Fruit fly (Drosophila melanogaster): ENCODE results near the gene CG10877.

Gene CG10877

DNA sequence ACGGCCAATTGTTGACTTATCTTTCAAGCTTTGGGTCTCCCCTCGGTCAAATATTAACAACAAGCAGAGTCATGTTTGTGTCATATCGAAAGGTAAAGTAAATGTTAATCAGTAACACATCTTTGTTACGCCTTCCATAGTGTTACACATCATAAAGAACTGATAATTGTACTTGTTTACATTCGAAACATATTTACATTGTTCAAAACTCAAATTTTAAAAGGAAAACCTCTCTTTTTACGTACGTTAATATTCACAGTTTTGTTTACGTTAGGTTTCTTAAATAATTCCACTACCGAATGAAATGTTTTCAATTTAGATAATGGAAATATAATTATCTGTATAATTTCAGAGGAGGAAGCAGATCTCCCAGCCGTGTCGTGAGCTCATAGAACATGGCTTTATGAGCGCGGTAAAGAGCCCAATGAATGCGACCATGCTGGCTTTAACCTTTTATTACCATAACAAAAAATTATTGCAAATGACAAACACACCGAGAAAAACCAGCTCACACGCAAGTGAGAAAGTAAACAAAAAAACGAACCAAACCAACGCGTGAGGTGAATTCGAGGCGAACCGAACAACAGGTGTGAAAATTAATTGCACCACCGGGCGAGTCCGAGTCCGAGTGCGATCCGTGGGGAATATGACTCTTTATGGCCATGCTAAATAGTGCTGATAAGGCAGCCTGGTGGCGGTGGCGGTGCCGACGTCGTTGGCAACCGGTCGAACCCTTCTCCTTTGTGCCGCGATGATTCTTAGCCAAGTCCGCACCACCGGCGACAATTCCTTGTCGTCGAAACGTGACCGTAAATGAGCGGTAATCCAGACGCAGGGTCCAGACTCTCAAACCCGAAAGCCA, 21.4 kb downstream of the CG10877 start (continued):
- TF ChIP-seq CG15601 (tag; optimal IDR thresholded peaks at IDR 0.05), result peak; percentile 81
- TF ChIP-seq Ssrp (tag; optimal IDR thresholded peaks at IDR 0.05), result no peak
- TF ChIP-seq Hsf (GFP tag; optimal IDR thresholded peaks at IDR 0.05), result no peak
- TF ChIP-seq scrt (GFP tag; optimal IDR thresholded peaks at IDR 0.05), result peak; percentile 47
- peak; percentile 56; the same call in 1 of the 3 replicates for TF ChIP-seq CG11695 (GFP tag; IDR thresholded peaks at IDR 0.05)
- TF ChIP-seq Awh (GFP tag; IDR thresholded peaks at IDR 0.05), result peak; percentile 74
- peak; percentile 33 for TF ChIP-seq Sox102F (GFP tag; optimal IDR thresholded peaks at IDR 0.05)
- no peak for TF ChIP-seq esg (GFP tag; conservative IDR thresholded peaks at IDR 0.05)
- TF ChIP-seq Blimp-1 (GFP tag; optimal IDR thresholded peaks at IDR 0.05), result peak; percentile 52
- TF ChIP-seq croc (GFP tag; conservative IDR thresholded peaks at IDR 0.05), result no peak
- TF ChIP-seq dmrt99B (tag; optimal IDR thresholded peaks at IDR 0.05), result no peak
- TF ChIP-seq dati (GFP tag; IDR thresholded peaks at IDR 0.05), result no peak
- TF ChIP-seq NfI (GFP tag; optimal IDR thresholded peaks at IDR 0.05), result no peak
- no peak for TF ChIP-seq CG42726 (GFP tag; IDR thresholded peaks at IDR 0.05; ENCODE audit: partially characterized antibody)
- TF ChIP-seq Oaz (GFP tag; IDR thresholded peaks at IDR 0.05), result no peak
- TF ChIP-seq Fer2 (tag; optimal IDR thresholded peaks at IDR 0.05), result peak; percentile 18
- TF ChIP-seq sug (tag; optimal IDR thresholded peaks at IDR 0.05), result peak; percentile 42
- TF ChIP-seq dan (GFP tag; IDR thresholded peaks at IDR 0.05), result no peak
- peak; percentile 4 for TF ChIP-seq CG12236 (GFP tag; optimal IDR thresholded peaks at IDR 0.05)
- peak; percentile 15 for TF ChIP-seq Dek (tag; optimal IDR thresholded peaks at IDR 0.05)
- no peak for TF ChIP-seq CG9797 (GFP tag; optimal IDR thresholded peaks at IDR 0.05)
- TF ChIP-seq Fer1 (GFP tag; optimal IDR thresholded peaks at IDR 0.05), result peak; percentile 4
- TF ChIP-seq CG17361 (GFP tag; IDR thresholded peaks at IDR 0.05), result peak; percentile 42; the same call in 2 of the 3 replicates
- no peak for TF ChIP-seq D (optimal IDR thresholded peaks at IDR 0.05)
- peak; percentile 58 for TF ChIP-seq D (GFP tag; optimal IDR thresholded peaks at IDR 0.05)
- TF ChIP-seq CG13775 (GFP tag; optimal IDR thresholded peaks at IDR 0.05), result no peak
- TF ChIP-seq CG4617 (GFP tag; optimal IDR thresholded peaks at IDR 0.05; ENCODE audit: borderline replicate concordance), result no peak
- TF ChIP-seq CG15073 (GFP tag; optimal IDR thresholded peaks at IDR 0.05), result no peak
- no peak for TF ChIP-seq Tbp (GFP tag; optimal IDR thresholded peaks at IDR 0.05)
- TF ChIP-seq gcm2 (GFP tag; optimal IDR thresholded peaks at IDR 0.05), result no peak
- TF ChIP-seq salm (tag; optimal IDR thresholded peaks at IDR 0.05), result peak; percentile 4
- TF ChIP-seq CG4707 (GFP tag; optimal IDR thresholded peaks at IDR 0.05), result peak; percentile 60
- TF ChIP-seq Sry-δ (GFP tag; optimal IDR thresholded peaks at IDR 0.05), result no peak
- TF ChIP-seq ewg (GFP tag; optimal IDR thresholded peaks at IDR 0.05), result no peak
- TF ChIP-seq Ptx1 (GFP tag; IDR thresholded peaks at IDR 0.05), result no peak
- no peak for TF ChIP-seq CG13894 (tag; optimal IDR thresholded peaks at IDR 0.05)
- no peak for TF ChIP-seq Chrac-16 (GFP tag; optimal IDR thresholded peaks at IDR 0.05)
- TF ChIP-seq Ets97D (GFP tag; optimal IDR thresholded peaks at IDR 0.05), result no peak
- TF ChIP-seq sr (GFP tag; IDR thresholded peaks at IDR 0.05), result no peak
- peak; percentile 67; the same call in 1 of the 2 replicates for TF ChIP-seq chm (GFP tag; IDR thresholded peaks at IDR 0.05)
- TF ChIP-seq disco-r (GFP tag; optimal IDR thresholded peaks at IDR 0.05), result peak; percentile 21
- TF ChIP-seq gem (tag; optimal IDR thresholded peaks at IDR 0.05), result peak; percentile 67
- peak; percentile 11 for TF ChIP-seq cwo (GFP tag; optimal IDR thresholded peaks at IDR 0.05)
- TF ChIP-seq maf-S (GFP tag; optimal IDR thresholded peaks at IDR 0.05), result peak; percentile 15
- no peak for TF ChIP-seq CG30020 (tag; optimal IDR thresholded peaks at IDR 0.05)
- peak; percentile 35 for TF ChIP-seq CG10979 (tag; optimal IDR thresholded peaks at IDR 0.05)
- no peak for TF ChIP-seq Lpt (GFP tag; optimal IDR thresholded peaks at IDR 0.05)
- TF ChIP-seq NC2β (GFP tag; optimal IDR thresholded peaks at IDR 0.05), result no peak
- peak; percentile 77 for TF ChIP-seq Sox100B (GFP tag; optimal IDR thresholded peaks at IDR 0.05)
